Fruit fly (Drosophila melanogaster): ENCODE measurements around the gene CG16965.

CG16965 gene

DNA sequence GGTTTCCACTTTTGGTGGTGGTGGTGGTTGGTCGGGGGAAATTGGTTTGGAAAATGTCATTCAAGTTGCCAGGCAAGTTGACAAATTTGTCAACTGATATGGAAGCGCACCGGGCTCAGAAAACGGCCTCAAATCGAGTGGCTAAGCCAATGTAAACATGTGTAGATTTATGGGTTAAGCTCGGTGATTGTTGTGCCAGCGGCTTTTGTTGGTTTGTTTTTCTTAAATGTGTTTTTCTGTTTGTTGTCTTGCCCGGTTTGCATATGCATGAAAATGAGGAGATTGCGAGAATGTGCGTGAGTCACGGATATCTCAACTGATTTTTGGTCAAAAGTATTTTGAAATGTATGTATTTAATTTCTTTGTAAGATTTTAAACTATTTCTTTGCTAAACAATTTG, 20.5 kb upstream of the CG16965 start:
- TF ChIP-seq kay (GFP tag; ENCODE audit: borderline replicate concordance) (no peak), CG33017 (tag; optimal IDR thresholded peaks at IDR 0.05) (no peak), bab1 (GFP tag; optimal IDR thresholded peaks at IDR 0.05) (no peak), CG7045 (GFP tag; optimal IDR thresholded peaks at IDR 0.05) (no peak), Clk (GFP tag; optimal IDR thresholded peaks at IDR 0.05) (no peak), Mnt (GFP tag; optimal IDR thresholded peaks at IDR 0.05) (no peak), CG7101 (tag; optimal IDR thresholded peaks at IDR 0.05) (no peak)

DNA sequence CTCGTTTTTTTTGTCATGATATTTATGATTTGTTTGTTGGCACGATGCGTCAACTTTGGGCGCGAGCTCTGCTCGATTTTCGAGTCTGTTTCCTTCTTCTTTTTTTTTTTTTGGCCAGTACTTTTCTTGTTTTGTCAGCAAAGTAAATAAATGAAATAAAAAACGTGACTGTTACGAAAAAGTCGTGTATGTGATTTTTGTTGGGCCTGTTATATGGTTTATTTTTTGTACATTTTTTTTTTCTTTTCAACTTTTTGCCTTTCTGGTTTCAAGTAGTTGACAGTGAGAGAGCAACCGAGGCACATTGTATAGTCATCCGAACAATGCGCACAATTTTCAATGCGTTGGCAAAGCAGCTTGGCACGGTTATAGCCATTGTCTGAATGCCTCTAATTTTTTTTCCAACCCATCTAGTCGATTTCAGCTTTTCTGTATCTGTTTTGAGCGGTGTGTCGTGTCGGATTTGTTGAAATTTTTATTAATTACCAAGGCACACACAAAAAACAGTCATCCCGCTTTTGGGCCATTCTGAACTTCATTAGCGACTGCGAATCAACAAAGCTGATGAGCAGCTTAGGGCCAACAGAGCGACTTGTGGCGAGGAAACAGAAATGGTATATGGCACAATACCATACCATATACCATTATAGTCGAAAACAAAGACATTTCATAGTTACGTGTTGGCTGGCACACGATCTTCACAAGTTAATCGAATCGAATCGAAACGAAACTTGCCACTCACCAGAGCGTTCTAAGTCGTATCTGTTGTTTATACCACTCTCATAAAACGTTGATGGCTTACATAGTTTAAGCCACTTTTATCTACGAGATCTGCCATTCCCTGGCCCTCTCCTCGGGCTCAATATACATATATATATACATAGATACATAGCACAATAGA, 17.7 kb upstream of the CG16965 start:
- TF ChIP-seq Hr96 (GFP tag; optimal IDR thresholded peaks at IDR 0.05) (no peak), tj (GFP tag; optimal IDR thresholded peaks at IDR 0.05) (peak; percentile 82), Clk (GFP tag; optimal IDR thresholded peaks at IDR 0.05) (no peak), CG33017 (tag; optimal IDR thresholded peaks at IDR 0.05) (no peak), cnc (optimal IDR thresholded peaks at IDR 0.05) (no peak), kay (GFP tag; ENCODE audit: borderline replicate concordance) (peak; percentile 31), CG7101 (tag; optimal IDR thresholded peaks at IDR 0.05) (no peak), Crg-1 (GFP tag; optimal IDR thresholded peaks at IDR 0.05) (no peak), CG7045 (GFP tag; optimal IDR thresholded peaks at IDR 0.05) (no peak)

DNA sequence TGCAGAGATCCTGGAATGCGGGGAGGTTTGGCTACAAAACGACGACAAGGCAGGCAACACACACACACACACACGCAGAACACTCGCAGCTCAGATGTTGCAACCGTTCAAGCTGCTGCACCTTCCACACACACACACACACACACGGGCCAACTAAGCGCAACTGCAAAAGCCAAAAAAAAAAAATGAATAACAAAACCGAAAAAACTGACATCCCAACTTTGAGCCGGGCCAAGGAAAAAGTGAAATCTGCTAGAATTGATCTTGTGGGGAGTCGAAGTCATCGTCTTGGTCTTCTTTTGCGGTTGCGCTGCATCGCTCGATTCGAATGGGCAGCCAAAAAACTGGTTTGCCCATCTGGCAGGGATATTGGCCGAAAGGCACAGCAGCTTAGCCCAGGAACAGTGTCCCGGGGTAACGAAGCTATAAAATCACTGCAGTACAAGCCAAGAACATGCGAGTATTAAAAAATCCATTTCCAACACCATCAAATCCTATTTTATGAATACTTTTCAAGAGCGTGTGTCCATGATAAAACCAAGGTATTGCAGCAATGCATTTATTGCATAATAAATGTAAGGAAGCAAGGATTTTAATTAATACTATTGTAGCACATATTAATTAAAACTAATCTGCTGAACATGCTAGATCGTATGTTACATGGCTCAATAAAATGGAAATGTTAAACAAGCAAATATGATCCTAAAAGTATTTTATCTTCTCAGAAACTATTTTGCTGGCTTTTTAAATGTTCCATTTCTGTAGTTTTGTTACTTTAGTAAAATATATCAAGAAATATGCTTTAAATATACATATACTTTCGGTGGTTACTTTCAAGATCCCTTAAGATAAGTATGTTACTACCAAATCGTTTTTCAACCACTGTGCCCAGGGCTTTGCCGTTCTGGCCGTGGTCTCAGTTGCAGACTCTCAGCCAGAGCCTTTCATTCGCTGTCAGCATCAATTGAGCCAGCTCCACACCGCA, 15.5 kb upstream of the CG16965 start:
- TF ChIP-seq kay (GFP tag; ENCODE audit: borderline replicate concordance) (no peak), CG7101 (tag; optimal IDR thresholded peaks at IDR 0.05) (no peak), CG5204 (GFP tag; optimal IDR thresholded peaks at IDR 0.05) (no peak), Crg-1 (GFP tag; optimal IDR thresholded peaks at IDR 0.05) (no peak), toe (GFP tag; optimal IDR thresholded peaks at IDR 0.05) (no peak), CG14711 (tag; optimal IDR thresholded peaks at IDR 0.05) (no peak), CG33017 (tag; optimal IDR thresholded peaks at IDR 0.05) (no peak), bab1 (GFP tag; optimal IDR thresholded peaks at IDR 0.05) (no peak), tj (GFP tag; optimal IDR thresholded peaks at IDR 0.05) (no peak), CG1620 (GFP tag; optimal IDR thresholded peaks at IDR 0.05) (no peak), pad (GFP tag; optimal IDR thresholded peaks at IDR 0.05) (no peak), cic (GFP tag; optimal IDR thresholded peaks at IDR 0.05) (no peak), CG12768 (GFP tag; optimal IDR thresholded peaks at IDR 0.05) (no peak), CG11617 (GFP tag; optimal IDR thresholded peaks at IDR 0.05) (no peak), Clk (GFP tag; optimal IDR thresholded peaks at IDR 0.05) (no peak), CG7045 (GFP tag; optimal IDR thresholded peaks at IDR 0.05) (no peak), Hr96 (GFP tag; optimal IDR thresholded peaks at IDR 0.05) (no peak), Mnt (GFP tag; optimal IDR thresholded peaks at IDR 0.05) (no peak), ovo (GFP tag; optimal IDR thresholded peaks at IDR 0.05) (no peak)

DNA sequence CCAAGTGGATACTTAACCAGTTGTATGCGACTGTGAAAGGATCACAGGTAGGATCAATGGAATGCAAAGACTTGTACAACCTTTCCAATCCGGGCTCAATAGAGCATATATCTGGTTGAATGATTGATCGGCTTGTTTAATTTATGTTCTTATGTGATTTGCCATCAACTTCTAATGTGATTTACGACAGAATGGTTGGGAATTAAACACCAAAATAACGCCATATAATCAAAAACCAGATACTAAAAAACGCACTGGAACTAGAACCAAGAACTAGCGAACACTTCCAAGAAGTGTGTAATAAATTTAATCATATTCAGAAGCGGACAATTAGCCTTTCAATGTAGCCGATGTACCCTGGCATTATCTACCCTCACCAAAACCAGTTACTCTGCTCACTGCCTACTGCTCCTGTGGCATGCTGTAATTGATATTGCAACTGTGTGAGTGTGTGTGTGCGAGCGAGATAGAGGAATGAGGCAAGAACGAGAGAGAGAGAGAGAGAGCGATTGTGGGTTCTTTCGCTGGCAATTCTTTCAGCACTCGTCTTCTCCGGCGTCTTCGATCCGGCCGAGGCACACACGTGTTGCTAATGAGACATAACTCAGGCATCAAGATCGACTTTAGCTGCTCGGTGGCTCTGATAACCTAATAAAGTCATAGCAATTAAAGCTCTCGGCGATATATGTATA, 12.7 kb upstream of the CG16965 start:
- no peak for TF ChIP-seq CG1620 (GFP tag; optimal IDR thresholded peaks at IDR 0.05)

DNA sequence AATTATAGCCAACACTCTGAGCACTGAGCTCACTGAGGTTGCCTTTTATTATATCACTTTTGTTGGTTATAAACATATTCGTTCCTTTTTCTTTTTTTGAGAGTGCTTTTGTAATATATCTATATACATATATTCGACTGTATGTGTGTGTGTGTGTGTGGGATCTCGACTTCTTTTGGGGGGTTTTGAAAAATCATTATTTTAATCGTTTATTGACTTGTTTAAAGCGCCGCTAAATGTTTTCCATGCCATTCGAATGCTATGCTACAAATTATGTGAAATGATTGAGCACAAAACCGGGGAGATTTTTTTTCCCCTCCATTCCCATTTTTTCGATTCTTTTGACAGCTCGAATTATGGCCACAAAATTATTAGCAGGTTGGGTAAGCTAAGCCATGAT, 12.0 kb upstream of the CG16965 start:
- no peak for TF ChIP-seq Hr96 (GFP tag; optimal IDR thresholded peaks at IDR 0.05)
- no peak for TF ChIP-seq ovo (GFP tag; optimal IDR thresholded peaks at IDR 0.05)
- no peak for TF ChIP-seq cic (GFP tag; optimal IDR thresholded peaks at IDR 0.05)
- TF ChIP-seq CG7045 (GFP tag; optimal IDR thresholded peaks at IDR 0.05): no peak
- TF ChIP-seq CG7101 (tag; optimal IDR thresholded peaks at IDR 0.05): no peak
- TF ChIP-seq bab1 (GFP tag; optimal IDR thresholded peaks at IDR 0.05): no peak
- TF ChIP-seq Clk (GFP tag; optimal IDR thresholded peaks at IDR 0.05): no peak
- TF ChIP-seq CG12768 (GFP tag; optimal IDR thresholded peaks at IDR 0.05): no peak
- no peak for TF ChIP-seq kay (GFP tag; ENCODE audit: borderline replicate concordance)
- no peak for TF ChIP-seq CG1620 (GFP tag; optimal IDR thresholded peaks at IDR 0.05)
- no peak for TF ChIP-seq tj (GFP tag; optimal IDR thresholded peaks at IDR 0.05)
- TF ChIP-seq CG5204 (GFP tag; optimal IDR thresholded peaks at IDR 0.05): no peak
- TF ChIP-seq Mnt (GFP tag; optimal IDR thresholded peaks at IDR 0.05): no peak
- no peak for TF ChIP-seq Crg-1 (GFP tag; optimal IDR thresholded peaks at IDR 0.05)
- no peak for TF ChIP-seq CG33017 (tag; optimal IDR thresholded peaks at IDR 0.05)

DNA sequence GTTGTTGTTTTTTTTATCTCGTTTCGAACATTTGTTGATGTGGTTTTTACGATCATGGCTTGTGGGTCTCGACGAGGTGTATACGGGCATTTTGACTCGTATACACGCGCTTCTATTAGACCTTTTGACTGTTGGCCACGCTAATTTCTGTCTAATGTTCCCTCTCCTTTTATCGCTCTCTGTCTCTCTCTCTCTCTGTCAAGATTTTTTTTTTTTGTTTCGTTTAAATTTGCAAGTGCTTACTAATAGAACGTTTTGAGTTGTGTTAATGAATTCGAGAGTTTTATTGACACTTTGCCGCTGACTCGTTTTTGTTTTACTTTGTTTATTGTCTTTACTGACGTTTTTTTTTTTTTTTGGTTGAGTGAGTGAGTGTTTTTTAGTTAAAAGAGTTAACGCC, 11.0 kb upstream of the CG16965 start:
- TF ChIP-seq CG12768 (GFP tag; optimal IDR thresholded peaks at IDR 0.05): no peak
- no peak for TF ChIP-seq toe (GFP tag; optimal IDR thresholded peaks at IDR 0.05)
- peak; percentile 94 for TF ChIP-seq kay (GFP tag; ENCODE audit: borderline replicate concordance)
